Fruit fly (Drosophila melanogaster) whole organism, embryonic: Measurements from ENCODE around the gene CG17982.

Source experiments
- Awh ChIP-seq: fragments of 200-800 bp; sonication (Bioruptor generic); IDR thresholded peaks from 2 replicates; pipeline ENCODE4, ENCODE4 v1.3.6; 2022; ENCODE audit warnings: missing biosample characterization, missing genetic modification characterization
- CG10274 ChIP-seq: fragments of 200-800 bp; sonication (Bioruptor generic); optimal IDR thresholded peaks from 3 replicates; lab custom pipeline; 2017; ENCODE audit warnings: missing biosample characterization, mild to moderate bottlenecking, missing genetic modification characterization
- CG10654 ChIP-seq: fragments of 200-800 bp; sonication (Bioruptor generic); optimal IDR thresholded peaks from 2 replicates; lab custom pipeline; 2016; ENCODE audit warnings: missing biosample characterization, missing genetic modification characterization
- CG11695 ChIP-seq: fragments of 200-800 bp; sonication (Bioruptor generic); IDR thresholded peaks from 3 replicates; pipeline ENCODE4 v1.3.6; 2022; ENCODE audit warnings: missing biosample characterization, missing genetic modification characterization
- CG11696 ChIP-seq: fragments of 200-800 bp; sonication (Bioruptor generic); IDR thresholded peaks from 2 replicates; pipeline ENCODE4 v1.3.6; 2022; ENCODE audit warnings: missing biosample characterization, missing genetic modification characterization
- CG12071 ChIP-seq: fragments of 200-800 bp; sonication (Bioruptor generic); optimal IDR thresholded peaks from 3 replicates; lab custom pipeline; 2018; ENCODE audit warnings: missing biosample characterization, mild to moderate bottlenecking, missing genetic modification characterization
- CG12104 ChIP-seq: fragments of 200-800 bp; sonication (Bioruptor generic); optimal IDR thresholded peaks from 3 replicates; lab custom pipeline; 2016; ENCODE audit warnings: missing biosample characterization, missing genetic modification characterization
- CG12391 ChIP-seq: fragments of 200-800 bp; sonication (Bioruptor generic); optimal IDR thresholded peaks from 3 replicates; lab custom pipeline; 2018; ENCODE audit warnings: missing biosample characterization, mild to moderate bottlenecking, missing genetic modification characterization, moderate library complexity
- CG12942 ChIP-seq: fragments of 200-800 bp; sonication (Bioruptor generic); optimal IDR thresholded peaks from 3 replicates; lab custom pipeline; 2016; ENCODE audit warnings: missing biosample characterization, missing genetic modification characterization
- CG13287 ChIP-seq: fragments of 200-800 bp; sonication (Bioruptor generic); IDR thresholded peaks from 2 replicates; pipeline ENCODE4 v1.3.6; 2022; ENCODE audit warnings: missing biosample characterization, missing genetic modification characterization; ENCODE audit not compliant: partially characterized antibody
- CG14710 ChIP-seq: fragments of 200-800 bp; sonication (Bioruptor generic); optimal IDR thresholded peaks from 3 replicates; lab custom pipeline; 2019; ENCODE audit warnings: missing biosample characterization, mild to moderate bottlenecking, missing genetic modification characterization, moderate library complexity
- CG15011 ChIP-seq: fragments of 200-800 bp; sonication (Bioruptor generic); optimal IDR thresholded peaks from 3 replicates; lab custom pipeline; 2018; ENCODE audit warnings: missing biosample characterization, mild to moderate bottlenecking, missing genetic modification characterization
- CG15479 ChIP-seq: fragments of 200-800 bp; sonication (Bioruptor generic); optimal IDR thresholded peaks from 3 replicates; lab custom pipeline; 2019; ENCODE audit warnings: missing biosample characterization, mild to moderate bottlenecking, missing genetic modification characterization, moderate library complexity
- CG17186 ChIP-seq: fragments of 200-800 bp; sonication (Bioruptor generic); optimal IDR thresholded peaks from 3 replicates; lab custom pipeline; 2017; ENCODE audit warnings: missing biosample characterization, missing genetic modification reagents, missing genetic modification characterization
- CG18011 ChIP-seq: fragments of 200-800 bp; sonication (Bioruptor generic); optimal IDR thresholded peaks from 2 replicates; lab custom pipeline; 2017; ENCODE audit warnings: missing biosample characterization, missing genetic modification characterization, mild to moderate bottlenecking, moderate library complexity, missing genotype
- CG2202 ChIP-seq: fragments of 200-800 bp; sonication (Bioruptor generic); optimal IDR thresholded peaks from 2 replicates; lab custom pipeline; 2018; ENCODE audit warnings: missing biosample characterization, mild to moderate bottlenecking, missing genetic modification characterization
- CG32532 ChIP-seq: fragments of 200-800 bp; sonication (Bioruptor generic); IDR thresholded peaks from 2 replicates; pipeline ENCODE4 v1.3.6; 2022; ENCODE audit warnings: missing biosample characterization, missing genetic modification characterization
- CG33557 ChIP-seq: fragments of 200-800 bp; sonication (Bioruptor generic); optimal IDR thresholded peaks from 2 replicates; lab custom pipeline; 2019; ENCODE audit warnings: missing biosample characterization, mild to moderate bottlenecking, missing genetic modification characterization, moderate library complexity
- CG4282 ChIP-seq: fragments of 200-800 bp; sonication (Bioruptor generic); optimal IDR thresholded peaks from 2 replicates; lab custom pipeline; 2016; ENCODE audit warnings: missing biosample characterization, missing genetic modification characterization
- CG6254 ChIP-seq: fragments of 200-800 bp; sonication (Bioruptor generic); optimal IDR thresholded peaks from 3 replicates; lab custom pipeline; 2017; ENCODE audit warnings: mild to moderate bottlenecking, missing biosample characterization, missing genetic modification reagents, missing genetic modification characterization
- CG6791 ChIP-seq: fragments of 200-800 bp; sonication (Bioruptor generic); IDR thresholded peaks from 3 replicates; pipeline ENCODE4 v1.3.6; 2022; ENCODE audit warnings: missing biosample characterization, missing genetic modification characterization; ENCODE audit not compliant: partially characterized antibody
- CG6854 ChIP-seq: fragments of 200-800 bp; sonication (Bioruptor generic); optimal IDR thresholded peaks from 3 replicates; lab custom pipeline; 2017; ENCODE audit warnings: missing biosample characterization, mild to moderate bottlenecking, missing genetic modification characterization
- CG7987 ChIP-seq: fragments of 200-800 bp; sonication (Bioruptor generic); optimal IDR thresholded peaks from 2 replicates; lab custom pipeline; 2018; ENCODE audit warnings: missing biosample characterization, mild to moderate bottlenecking, missing genetic modification characterization, moderate library complexity
- D19A ChIP-seq: fragments of 200-800 bp; optimal IDR thresholded peaks from 3 replicates; lab custom pipeline; 2019; ENCODE audit warnings: missing biosample characterization, mild to moderate bottlenecking, missing genetic modification characterization, moderate library complexity
- Ets97D ChIP-seq: fragments of 200-800 bp; sonication (Bioruptor generic); optimal IDR thresholded peaks from 3 replicates; lab custom pipeline; 2016; ENCODE audit warnings: missing biosample characterization, missing genetic modification characterization
- HLH54F ChIP-seq: fragments of 200-800 bp; sonication (Bioruptor generic); optimal IDR thresholded peaks from 3 replicates; lab custom pipeline; 2016; ENCODE audit warnings: missing biosample characterization, missing genetic modification characterization
- Hr51 ChIP-seq, 2 experiments: fragments of 200-800 bp; sonication (Bioruptor generic); optimal IDR thresholded peaks; 2 replicates in 1 of 2; 3 replicates in 1 of 2; lab custom pipeline; 2016 to 2018; ENCODE audit warnings: missing biosample characterization in 2 of 2, missing genetic modification characterization in 2 of 2, mild to moderate bottlenecking in 1 of 2, moderate library complexity in 1 of 2
- Jarid2 ChIP-seq: fragments of 200-800 bp; sonication (Bioruptor generic); optimal IDR thresholded peaks from 3 replicates; lab custom pipeline; 2017; ENCODE audit warnings: mild to moderate bottlenecking, missing biosample characterization, missing genetic modification reagents, missing genetic modification characterization
- Lhr ChIP-seq: fragments of 200-800 bp; sonication (Bioruptor generic); optimal IDR thresholded peaks from 3 replicates; lab custom pipeline; 2017; ENCODE audit warnings: mild to moderate bottlenecking, missing biosample characterization, missing genetic modification reagents, missing genetic modification characterization
- MBD-R2 ChIP-seq: fragments of 200-800 bp; sonication (Bioruptor generic); IDR thresholded peaks from 2 replicates; pipeline ENCODE4 v1.3.6; 2022; ENCODE audit warnings: missing biosample characterization, missing genetic modification characterization
- Med ChIP-seq: fragments of 200-800 bp; sonication (Bioruptor generic); peaks from one replicate; lab custom pipeline; 2016; ENCODE audit warnings: missing biosample characterization, missing genetic modification characterization, mild to moderate bottlenecking, inconsistent platforms, moderate library complexity
- NfI ChIP-seq: fragments of 200-800 bp; sonication (Bioruptor generic); optimal IDR thresholded peaks from 3 replicates; lab custom pipeline; 2018; ENCODE audit warnings: missing biosample characterization, mild to moderate bottlenecking, missing genetic modification characterization, moderate library complexity
- Spps ChIP-seq: fragments of 200-800 bp; sonication (Bioruptor generic); optimal IDR thresholded peaks from 2 replicates; lab custom pipeline; 2018; ENCODE audit warnings: missing biosample characterization, mild to moderate bottlenecking, missing genetic modification characterization
- Sry-δ ChIP-seq: fragments of 200-800 bp; sonication (Bioruptor generic); optimal IDR thresholded peaks from 2 replicates; lab custom pipeline; 2016; ENCODE audit warnings: missing biosample characterization, missing genetic modification characterization
- Tbp ChIP-seq: fragments of >200 bp; optimal IDR thresholded peaks from 2 replicates; lab custom pipeline; 2018; ENCODE audit warnings: missing biosample characterization, missing genetic modification characterization
- bcd ChIP-seq: fragments of 200-800 bp; sonication (Bioruptor generic); optimal IDR thresholded peaks from 2 replicates; lab custom pipeline; 2017; ENCODE audit warnings: missing biosample characterization, mild to moderate bottlenecking, missing genetic modification characterization
- chif ChIP-seq, 2 experiments: fragments of 200-800 bp; sonication (Bioruptor generic); optimal IDR thresholded peaks; 3 replicates each; lab custom pipeline; 2016; ENCODE audit warnings: missing biosample characterization in 2 of 2, missing genetic modification characterization in 2 of 2
- chn ChIP-seq: fragments of 200-800 bp; sonication (Bioruptor generic); optimal IDR thresholded peaks from 2 replicates; lab custom pipeline; 2016; ENCODE audit warnings: missing biosample characterization, missing genetic modification characterization
- crol ChIP-seq: fragments of 200-800 bp; sonication (Bioruptor generic); IDR thresholded peaks from 2 replicates; pipeline ENCODE4 v1.3.6; 2022; ENCODE audit warnings: missing biosample characterization, missing genetic modification characterization
- emc ChIP-seq: fragments of 200-800 bp; sonication (Bioruptor generic); optimal IDR thresholded peaks from 2 replicates; lab custom pipeline; 2016; ENCODE audit warnings: missing biosample characterization, missing genetic modification characterization
- fd102C ChIP-seq: fragments of 200-800 bp; sonication (Bioruptor generic); optimal IDR thresholded peaks from 2 replicates; lab custom pipeline; 2018; ENCODE audit warnings: missing biosample characterization, mild to moderate bottlenecking, missing genetic modification characterization, moderate library complexity
- gsb-n ChIP-seq: fragments of 200-800 bp; sonication (Bioruptor generic); optimal IDR thresholded peaks from 3 replicates; lab custom pipeline; 2018; ENCODE audit warnings: missing biosample characterization, mild to moderate bottlenecking, missing genetic modification characterization
- gt ChIP-seq: fragments of 200-800 bp; sonication (Bioruptor generic); IDR thresholded peaks from 2 replicates; pipeline ENCODE4 v1.3.6; 2022; ENCODE audit warnings: missing biosample characterization, missing genetic modification characterization
- h ChIP-seq: fragments of >200 bp; optimal IDR thresholded peaks from 2 replicates; lab custom pipeline; 2017
- kay ChIP-seq: fragments of 200-800 bp; sonication (Bioruptor generic); optimal IDR thresholded peaks from 2 replicates; lab custom pipeline; 2016; ENCODE audit warnings: missing biosample characterization, missing genetic modification characterization
- nau ChIP-seq: fragments of 200-800 bp; sonication (Bioruptor generic); optimal IDR thresholded peaks from 3 replicates; lab custom pipeline; 2017; ENCODE audit warnings: missing biosample characterization, mild to moderate bottlenecking, missing genetic modification characterization, missing genetic modification reagents
- otp ChIP-seq: fragments of 200-800 bp; sonication (Bioruptor generic); IDR thresholded peaks from 3 replicates; pipeline ENCODE4, ENCODE4 v1.3.6; 2022; ENCODE audit warnings: missing biosample characterization, missing genetic modification characterization
- peb ChIP-seq: fragments of 200-800 bp; sonication (Bioruptor generic); IDR thresholded peaks from 2 replicates; pipeline ENCODE4 v1.3.6; 2022; ENCODE audit warnings: missing biosample characterization, missing genetic modification characterization
- pfk ChIP-seq: fragments of 200-800 bp; sonication (Bioruptor generic); optimal IDR thresholded peaks from 2 replicates; lab custom pipeline; 2018; ENCODE audit warnings: missing biosample characterization, mild to moderate bottlenecking, missing genetic modification characterization, moderate library complexity
- rib ChIP-seq: fragments of 200-800 bp; sonication (Bioruptor generic); IDR thresholded peaks from 2 replicates; pipeline ENCODE4 v1.3.6; 2022; ENCODE audit warnings: missing biosample characterization, missing genetic modification characterization
- sim ChIP-seq: fragments of 200-800 bp; sonication (Bioruptor generic); IDR thresholded peaks from 2 replicates; pipeline ENCODE4 v1.3.6; 2022; ENCODE audit warnings: missing biosample characterization, missing genetic modification characterization
- sr ChIP-seq: fragments of 200-800 bp; sonication (Bioruptor generic); IDR thresholded peaks from 3 replicates; pipeline ENCODE4 v1.3.6; 2022; ENCODE audit warnings: missing biosample characterization, missing genetic modification characterization

The CG17982 gene

DNA sequence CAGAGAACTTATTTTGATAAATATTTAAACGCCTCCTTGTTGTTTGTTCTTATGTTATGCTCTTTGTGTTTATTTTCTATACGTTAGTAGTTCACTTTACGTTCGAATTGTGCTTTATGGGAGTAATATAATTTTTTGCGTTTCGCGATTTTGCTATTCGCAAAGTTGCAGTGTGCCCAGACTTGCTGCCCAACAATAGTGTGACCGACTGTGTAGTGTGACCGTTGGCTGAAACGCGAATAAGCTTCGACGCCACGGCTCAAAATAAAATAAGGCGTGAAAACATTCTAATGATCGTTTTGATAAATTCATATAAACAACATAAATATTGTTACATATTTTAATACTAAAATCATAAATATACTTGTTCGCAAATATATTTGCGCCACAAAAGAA, 1.6 kb downstream of the CG17982 start, which contains the start of gene Smox (continued):
- TF ChIP-seq CG6254 (GFP tag; lab: Kevin White, UChicago) (no peak), CG4282 (GFP tag; lab: Kevin White, UChicago) (no peak), CG33557 (GFP tag; lab: Kevin White, UChicago) (no peak), HLH54F (GFP tag; lab: Kevin White, UChicago) (no peak), otp (GFP tag; lab: Robert Waterston, UW) (no peak), pfk (GFP tag; lab: Kevin White, UChicago) (no peak), bcd (GFP tag; lab: Kevin White, UChicago) (no peak), Spps (no peak), sim (GFP tag; lab: Robert Waterston, UW) (no peak), kay (no peak), CG10274 (GFP tag; lab: Kevin White, UChicago) (no peak), CG18011 (GFP tag; lab: Kevin White, UChicago) (no peak), Hr51 (GFP tag; optimal IDR thresholded peaks at IDR 0.05; lab: Kevin White, UChicago) (no peak), fd102C (no peak), CG13287 (GFP tag; lab: Robert Waterston, UW) (peak; percentile 37), MBD-R2 (GFP tag; lab: Robert Waterston, UW) (peak; percentile 43), Lhr (GFP tag; lab: Kevin White, UChicago) (peak; percentile 53), Jarid2 (GFP tag; lab: Kevin White, UChicago) (no peak), rib (peak; percentile 65; the same call in 1 of the 2 replicates), CG12942 (GFP tag; lab: Kevin White, UChicago) (no peak), sr (no peak), Med (GFP tag; lab: Kevin White, UChicago) (no peak), crol (GFP tag; lab: Robert Waterston, UW) (no peak), CG12071 (no peak), CG2202 (tag; lab: Kevin White, UChicago) (no peak), Ets97D (GFP tag; lab: Kevin White, UChicago) (peak; percentile 18), CG15479 (GFP tag; lab: Kevin White, UChicago) (no peak), h (lab: Kevin White, UChicago) (no peak), gt (no peak), D19A (tag; lab: Kevin White, UChicago) (no peak), CG32532 (GFP tag; lab: Robert Waterston, UW) (no peak), CG17186 (no peak), CG10654 (GFP tag; lab: Kevin White, UChicago) (no peak), CG11696 (GFP tag; lab: Robert Waterston, UW) (no peak), Awh (GFP tag; lab: Robert Waterston, UW) (no peak), CG6791 (GFP tag; lab: Robert Waterston, UW) (no peak), chn (GFP tag; lab: Kevin White, UChicago) (no peak), chif (GFP tag; optimal IDR thresholded peaks at IDR 0.05; lab: Kevin White, UChicago) (no peak), CG12104 (GFP tag; lab: Kevin White, UChicago) (no peak), CG11695 (GFP tag; lab: Robert Waterston, UW) (no peak), nau (GFP tag; lab: Kevin White, UChicago) (no peak), Tbp (GFP tag; lab: Kevin White, UChicago) (no peak), Sry-δ (GFP tag; lab: Kevin White, UChicago) (peak; percentile 6), CG15011 (GFP tag; lab: Kevin White, UChicago) (no peak), NfI (no peak), emc (GFP tag; lab: Kevin White, UChicago) (no peak), CG7987 (GFP tag; lab: Kevin White, UChicago) (no peak), CG14710 (tag; lab: Kevin White, UChicago) (peak; percentile 37), CG12391 (tag; lab: Kevin White, UChicago) (peak; percentile 4), peb (no peak), CG6854 (GFP tag; lab: Kevin White, UChicago) (no peak), gsb-n (peak; percentile 15)
